Worm (Caenorhabditis elegans): Measurements from ENCODE around the gene ctg-2.

ce11 chrII:8551100-8551499, 36.2 kb downstream of the ctg-2 start:
- TF ChIP-seq mdl-1 (tag; optimal IDR thresholded peaks at IDR 0.05) (no peak), aly-2 (tag; optimal IDR thresholded peaks at IDR 0.05) (no peak), mbf-1 (tag; optimal IDR thresholded peaks at IDR 0.05) (no peak), lsy-2 (tag; optimal IDR thresholded peaks at IDR 0.05) (no peak), ztf-4 (tag; optimal IDR thresholded peaks at IDR 0.05) (no peak), ztf-11 (tag; optimal IDR thresholded peaks at IDR 0.05) (no peak)

All from whole organism, L2 larva.